Fruit fly (Drosophila melanogaster) whole organism, embryonic: Measurements from ENCODE around the gene Nxf3.

Source experiments
- ATbp ChIP-seq: fragments of 200-800 bp; sonication (Bioruptor generic); optimal IDR thresholded peaks from 2 replicates; lab custom pipeline; 2017; ENCODE audit warnings: missing biosample characterization, mild to moderate bottlenecking, missing genetic modification characterization, missing genetic modification reagents
- Ada2b ChIP-seq: fragments of 200-800 bp; sonication (Bioruptor generic); IDR thresholded peaks from 2 replicates; pipeline ENCODE4 v1.3.6; 2022; ENCODE audit warnings: missing biosample characterization, missing genetic modification characterization
- Awh ChIP-seq: fragments of 200-800 bp; sonication (Bioruptor generic); IDR thresholded peaks from 2 replicates; pipeline ENCODE4, ENCODE4 v1.3.6; 2022; ENCODE audit warnings: missing biosample characterization, missing genetic modification characterization
- CG1024 ChIP-seq: fragments of 200-800 bp; sonication (Bioruptor generic); IDR thresholded peaks from 2 replicates; pipeline ENCODE4 v1.3.6; 2022; ENCODE audit warnings: missing biosample characterization, missing genetic modification characterization
- CG11696 ChIP-seq: fragments of 200-800 bp; sonication (Bioruptor generic); IDR thresholded peaks from 2 replicates; pipeline ENCODE4 v1.3.6; 2022; ENCODE audit warnings: missing biosample characterization, missing genetic modification characterization
- CG12104 ChIP-seq: fragments of 200-800 bp; sonication (Bioruptor generic); optimal IDR thresholded peaks from 3 replicates; lab custom pipeline; 2016; ENCODE audit warnings: missing biosample characterization, missing genetic modification characterization
- CG12391 ChIP-seq: fragments of 200-800 bp; sonication (Bioruptor generic); optimal IDR thresholded peaks from 3 replicates; lab custom pipeline; 2018; ENCODE audit warnings: missing biosample characterization, mild to moderate bottlenecking, missing genetic modification characterization, moderate library complexity
- CG12769 ChIP-seq: fragments of 200-800 bp; sonication (Bioruptor generic); optimal IDR thresholded peaks from 2 replicates; lab custom pipeline; 2019; ENCODE audit warnings: missing biosample characterization, mild to moderate bottlenecking, missing genetic modification characterization, moderate library complexity
- CG16863 ChIP-seq: fragments of 200-800 bp; sonication (Bioruptor generic); optimal IDR thresholded peaks from 3 replicates; lab custom pipeline; 2016; ENCODE audit warnings: missing biosample characterization, missing genetic modification characterization
- CG18476 ChIP-seq: fragments of 200-800 bp; sonication (Bioruptor generic); optimal IDR thresholded peaks from 2 replicates; lab custom pipeline; 2016; ENCODE audit warnings: missing biosample characterization, mild to moderate bottlenecking, missing genetic modification characterization
- CG2199 ChIP-seq: fragments of 200-800 bp; sonication (Bioruptor generic); IDR thresholded peaks from 3 replicates; pipeline ENCODE4 v1.3.6; 2022; ENCODE audit warnings: missing biosample characterization, missing genetic modification characterization
- CG3163 ChIP-seq: fragments of 200-800 bp; sonication (Bioruptor generic); optimal IDR thresholded peaks from 3 replicates; lab custom pipeline; 2016; ENCODE audit warnings: missing biosample characterization, missing genetic modification characterization
- CG3281 ChIP-seq: fragments of 200-800 bp; sonication (Bioruptor generic); optimal IDR thresholded peaks from 3 replicates; lab custom pipeline; 2017; ENCODE audit warnings: missing biosample characterization, mild to moderate bottlenecking, missing genetic modification characterization
- CG4404 ChIP-seq: fragments of 200-800 bp; sonication (Bioruptor generic); IDR thresholded peaks from 2 replicates; pipeline ENCODE4 v1.3.6; 2022; ENCODE audit warnings: missing biosample characterization, missing genetic modification characterization
- CG6272 ChIP-seq: fragments of 200-800 bp; sonication (Bioruptor generic); IDR thresholded peaks from 2 replicates; pipeline ENCODE4 v1.3.6; 2022; ENCODE audit warnings: missing biosample characterization, missing genetic modification characterization
- CG6654 ChIP-seq: fragments of 200-800 bp; sonication (Bioruptor generic); optimal IDR thresholded peaks from 2 replicates; lab custom pipeline; 2017; ENCODE audit warnings: missing biosample characterization, mild to moderate bottlenecking, missing genetic modification characterization
- CG6854 ChIP-seq: fragments of 200-800 bp; sonication (Bioruptor generic); optimal IDR thresholded peaks from 3 replicates; lab custom pipeline; 2017; ENCODE audit warnings: missing biosample characterization, mild to moderate bottlenecking, missing genetic modification characterization
- CrebB ChIP-seq: fragments of 200-800 bp; sonication (Bioruptor generic); optimal IDR thresholded peaks from 3 replicates; lab custom pipeline; 2018; ENCODE audit warnings: missing biosample characterization, mild to moderate bottlenecking, missing genetic modification characterization
- D19A ChIP-seq: fragments of 200-800 bp; optimal IDR thresholded peaks from 3 replicates; lab custom pipeline; 2019; ENCODE audit warnings: missing biosample characterization, mild to moderate bottlenecking, missing genetic modification characterization, moderate library complexity
- Dip2 ChIP-seq: fragments of 200-800 bp; sonication (Bioruptor generic); IDR thresholded peaks from 2 replicates; pipeline ENCODE4 v1.3.6; 2022; ENCODE audit warnings: missing biosample characterization, missing genetic modification characterization
- Doc3 ChIP-seq: fragments of 200-800 bp; sonication (Bioruptor generic); IDR thresholded peaks from 3 replicates; pipeline ENCODE4 v1.3.6; 2022; ENCODE audit warnings: missing biosample characterization, missing genetic modification characterization; ENCODE audit not compliant: partially characterized antibody
- Ets65A ChIP-seq: fragments of 200-800 bp; sonication (Bioruptor generic); peaks from one replicate; lab custom pipeline; 2016; ENCODE audit warnings: missing biosample characterization, missing genetic modification characterization
- Fer2 ChIP-seq: fragments of 200-800 bp; sonication (Bioruptor generic); optimal IDR thresholded peaks from 2 replicates; lab custom pipeline; 2018; ENCODE audit warnings: missing biosample characterization, mild to moderate bottlenecking, missing genetic modification characterization, moderate library complexity
- Hmx ChIP-seq: fragments of 200-800 bp; sonication (Bioruptor generic); optimal IDR thresholded peaks from 2 replicates; lab custom pipeline; 2016; ENCODE audit warnings: missing biosample characterization, missing genetic modification characterization
- Lhr ChIP-seq: fragments of 200-800 bp; sonication (Bioruptor generic); optimal IDR thresholded peaks from 3 replicates; lab custom pipeline; 2017; ENCODE audit warnings: mild to moderate bottlenecking, missing biosample characterization, missing genetic modification reagents, missing genetic modification characterization
- MTF-1 ChIP-seq: fragments of 200-800 bp; sonication (Bioruptor generic); optimal IDR thresholded peaks from 2 replicates; lab custom pipeline; 2018; ENCODE audit warnings: missing biosample characterization, mild to moderate bottlenecking, missing genetic modification characterization, borderline replicate concordance
- NfI ChIP-seq: fragments of 200-800 bp; sonication (Bioruptor generic); optimal IDR thresholded peaks from 3 replicates; lab custom pipeline; 2018; ENCODE audit warnings: missing biosample characterization, mild to moderate bottlenecking, missing genetic modification characterization, moderate library complexity
- Rfx ChIP-seq: fragments of 200-800 bp; sonication (Bioruptor generic); IDR thresholded peaks from 2 replicates; pipeline ENCODE4 v1.3.6; 2022; ENCODE audit warnings: missing biosample characterization, missing genetic modification characterization
- Six4 ChIP-seq: fragments of 200-800 bp; sonication (Bioruptor generic); optimal IDR thresholded peaks from 2 replicates; lab custom pipeline; 2016; ENCODE audit warnings: missing biosample characterization, missing genetic modification characterization
- Trl ChIP-seq, 3 experiments: fragments of >200 bp in 2 of 3; fragments of 200-800 bp in 1 of 3; sonication (Bioruptor generic) in 1 of 3; optimal IDR thresholded peaks; 2 replicates in 1 of 3; 3 replicates in 2 of 3; lab custom pipeline; 2016 to 2017; ENCODE audit warnings: missing biosample characterization in 1 of 3, missing genetic modification characterization in 1 of 3
- Xbp1 ChIP-seq: fragments of 200-800 bp; sonication (Bioruptor generic); optimal IDR thresholded peaks from 3 replicates; lab custom pipeline; 2016; ENCODE audit warnings: missing biosample characterization, mild to moderate bottlenecking, missing genetic modification characterization
- bsh ChIP-seq, 2 experiments: fragments of 200-800 bp; sonication (Bioruptor generic); optimal IDR thresholded peaks; 2 replicates each; lab custom pipeline; 2017 to 2018; ENCODE audit warnings: mild to moderate bottlenecking in 2 of 2, missing biosample characterization in 2 of 2, missing genetic modification characterization in 2 of 2, moderate library complexity in 1 of 2
- dimm ChIP-seq: fragments of 200-800 bp; sonication (Bioruptor generic); IDR thresholded peaks from 2 replicates; pipeline ENCODE4 v1.3.6; 2022; ENCODE audit warnings: missing biosample characterization, missing genetic modification characterization
- dmrt11E ChIP-seq: fragments of 200-800 bp; sonication (Bioruptor generic); optimal IDR thresholded peaks from 3 replicates; lab custom pipeline; 2018; ENCODE audit warnings: missing biosample characterization, mild to moderate bottlenecking, missing genetic modification characterization, moderate library complexity
- gfzf ChIP-seq: fragments of 200-800 bp; sonication (Bioruptor generic); optimal IDR thresholded peaks from 2 replicates; lab custom pipeline; 2016; ENCODE audit warnings: missing biosample characterization, mild to moderate bottlenecking, missing genetic modification characterization, moderate library complexity
- grn ChIP-seq: fragments of 200-800 bp; sonication (Bioruptor generic); optimal IDR thresholded peaks from 3 replicates; lab custom pipeline; 2017; ENCODE audit warnings: missing biosample characterization, missing genetic modification characterization
- gro ChIP-seq: fragments of 200-800 bp; sonication (Bioruptor generic); optimal IDR thresholded peaks from 2 replicates; lab custom pipeline; 2016; ENCODE audit warnings: missing biosample characterization, missing genetic modification characterization
- h ChIP-seq: fragments of >200 bp; optimal IDR thresholded peaks from 2 replicates; lab custom pipeline; 2017
- inv ChIP-seq: fragments of 200-800 bp; sonication (Bioruptor generic); IDR thresholded peaks from 2 replicates; pipeline ENCODE4 v1.3.6; 2022; ENCODE audit warnings: missing biosample characterization, missing genetic modification characterization; ENCODE audit not compliant: partially characterized antibody
- jigr1 ChIP-seq: fragments of 200-800 bp; sonication (Bioruptor generic); IDR thresholded peaks from 3 replicates; pipeline ENCODE4 v1.3.6; 2022; ENCODE audit warnings: missing biosample characterization, missing genetic modification characterization
- klu ChIP-seq: fragments of 200-800 bp; sonication (Bioruptor generic); IDR thresholded peaks from 2 replicates; pipeline ENCODE4 v1.3.6; 2022; ENCODE audit warnings: missing biosample characterization, missing genetic modification characterization
- lilli ChIP-seq: fragments of 200-800 bp; sonication (Bioruptor generic); optimal IDR thresholded peaks from 3 replicates; lab custom pipeline; 2016; ENCODE audit warnings: missing biosample characterization, missing genetic modification characterization
- sens ChIP-seq: fragments of 200-800 bp; sonication (Bioruptor generic); peaks from one replicate; lab custom pipeline; 2016; ENCODE audit warnings: missing biosample characterization, missing genetic modification characterization
- sug ChIP-seq: fragments of 200-800 bp; optimal IDR thresholded peaks from 2 replicates; lab custom pipeline; 2019; ENCODE audit warnings: missing biosample characterization, mild to moderate bottlenecking, missing genetic modification characterization, moderate library complexity
- tap ChIP-seq: fragments of 200-800 bp; optimal IDR thresholded peaks from 3 replicates; lab custom pipeline; 2019; ENCODE audit warnings: missing biosample characterization, mild to moderate bottlenecking, missing genetic modification characterization, moderate library complexity
- tio ChIP-seq: fragments of 200-800 bp; sonication (Bioruptor generic); optimal IDR thresholded peaks from 2 replicates; lab custom pipeline; 2017; ENCODE audit warnings: missing biosample characterization, missing genetic modification characterization, inconsistent platforms
- twi ChIP-seq: fragments of 200-800 bp; optimal IDR thresholded peaks from 2 replicates; lab custom pipeline; 2019; ENCODE audit warnings: missing biosample characterization, mild to moderate bottlenecking, missing genetic modification characterization, moderate library complexity
- vvl ChIP-seq: fragments of 200-800 bp; sonication (Bioruptor generic); IDR thresholded peaks from 2 replicates; pipeline ENCODE4 v1.3.6; 2022; ENCODE audit warnings: missing biosample characterization, missing genetic modification characterization
- wor ChIP-seq: fragments of 200-800 bp; sonication (Bioruptor generic); IDR thresholded peaks from 2 replicates; pipeline ENCODE4 v1.3.6; 2022; ENCODE audit warnings: missing biosample characterization, missing genetic modification characterization
- z ChIP-seq: fragments of 200-800 bp; sonication (Bioruptor generic); IDR thresholded peaks from 3 replicates; pipeline ENCODE4 v1.3.6; 2022; ENCODE audit warnings: missing biosample characterization, missing genetic modification characterization
- zfh2 ChIP-seq: fragments of 200-800 bp; sonication (Bioruptor generic); optimal IDR thresholded peaks from 2 replicates; lab custom pipeline; 2016; ENCODE audit warnings: missing biosample characterization, missing genetic modification characterization

Gene Nxf3

dm6 chr3L:13922023-13922652 is 42.9 kb upstream of the Nxf3 start (continued):
- TF ChIP-seq bsh (GFP tag; optimal IDR thresholded peaks at IDR 0.05; lab: Kevin White, UChicago) (peak in 1 of 2 experiments; percentile 32), wor (GFP tag; lab: Robert Waterston, UW) (no peak), twi (tag; lab: Kevin White, UChicago) (no peak), sens (peak; percentile 5), CG12391 (peak; percentile 52), D19A (tag; lab: Kevin White, UChicago) (peak; percentile 5), Fer2 (tag; lab: Kevin White, UChicago) (no peak), z (GFP tag; lab: Robert Waterston, UW) (no peak), NfI (GFP tag; lab: Kevin White, UChicago) (peak; percentile 48), Doc3 (no peak), CG18476 (GFP tag; lab: Kevin White, UChicago) (no peak), Hmx (GFP tag; lab: Kevin White, UChicago) (peak; percentile 7), CG6272 (GFP tag; lab: Robert Waterston, UW) (no peak), Dip2 (GFP tag; lab: Robert Waterston, UW) (no peak), inv (GFP tag; lab: Robert Waterston, UW) (no peak), CrebB (tag; lab: Kevin White, UChicago) (no peak), CG12104 (peak; percentile 45), CG1024 (GFP tag; lab: Robert Waterston, UW) (no peak), grn (GFP tag; lab: Kevin White, UChicago) (no peak), Awh (GFP tag; lab: Robert Waterston, UW) (peak; percentile 59), gro (GFP tag; lab: Kevin White, UChicago) (no peak), CG3281 (GFP tag; lab: Kevin White, UChicago) (peak; percentile 47), ATbp (GFP tag; lab: Kevin White, UChicago) (peak; percentile 43), Trl (optimal IDR thresholded peaks at IDR 0.05; lab: Kevin White, UChicago) (no peak), Trl (GFP tag; optimal IDR thresholded peaks at IDR 0.05; lab: Kevin White, UChicago) (no peak), tio (GFP tag; lab: Kevin White, UChicago) (peak; percentile 26), Ets65A (GFP tag; lab: Kevin White, UChicago) (no peak), CG3163 (GFP tag; lab: Kevin White, UChicago) (no peak), CG4404 (GFP tag; lab: Robert Waterston, UW) (no peak), sug (peak; percentile 5), Lhr (no peak), dmrt11E (peak; percentile 28), tap (tag; lab: Kevin White, UChicago) (no peak), h (lab: Kevin White, UChicago) (no peak), CG16863 (GFP tag; lab: Kevin White, UChicago) (peak; percentile 19), CG12769 (tag; lab: Kevin White, UChicago) (no peak), MTF-1 (no peak), jigr1 (GFP tag; lab: Robert Waterston, UW) (no peak), gfzf (no peak), CG11696 (GFP tag; lab: Robert Waterston, UW) (no peak), zfh2 (GFP tag; lab: Kevin White, UChicago) (peak; percentile 26), CG6854 (GFP tag; lab: Kevin White, UChicago) (peak; percentile 25), lilli (GFP tag; lab: Kevin White, UChicago) (peak; percentile 70), vvl (GFP tag; lab: Robert Waterston, UW) (peak; percentile 25; the same call in 1 of the 2 replicates), klu (GFP tag; lab: Robert Waterston, UW) (no peak), Ada2b (GFP tag; lab: Robert Waterston, UW) (peak; percentile 56), Rfx (GFP tag; lab: Robert Waterston, UW) (peak; percentile 54), Xbp1 (GFP tag; lab: Kevin White, UChicago) (peak; percentile 48), dimm (GFP tag; lab: Robert Waterston, UW) (no peak), Six4 (GFP tag; lab: Kevin White, UChicago) (peak; percentile 16), CG6654 (no peak), CG2199 (GFP tag; lab: Robert Waterston, UW) (0 out of 3 replicates have a peak, but pooled peaks have one; percentile 64)
